Worm (Caenorhabditis elegans): ENCODE results near the gene ufd-1.

- TF ChIP-seq skn-1 (tag; optimal IDR thresholded peaks at IDR 0.05) (peak; percentile 58), daf-12 (tag; optimal IDR thresholded peaks at IDR 0.05) (no peak), ceh-82 (tag; optimal IDR thresholded peaks at IDR 0.05) (no peak), snpc-4 (tag; optimal IDR thresholded peaks at IDR 0.05) (no peak), elt-3 (tag; optimal IDR thresholded peaks at IDR 0.05) (no peak), nhr-237 (tag; optimal IDR thresholded peaks at IDR 0.05) (no peak), unc-62 (GFP tag; optimal IDR thresholded peaks at IDR 0.05) (no peak), aly-2 (tag; optimal IDR thresholded peaks at IDR 0.05) (no peak), fos-1 (tag; optimal IDR thresholded peaks at IDR 0.05) (no peak)
Measured at ce11 chrIV:12330840-12331359, at the start of gene ufd-1.
